Fruit fly (Drosophila melanogaster) whole organism: ENCODE measurements around the gene RabX6.
A peak's percentile ranks its signal among the peaks of the same experiment; 100 is the strongest.

Experiments
- CG8478 ChIP-seq: fragments of >200 bp; optimal IDR thresholded peaks from 2 replicates; lab custom pipeline; 2018; ENCODE audit warnings: inconsistent platforms
- Dll ChIP-seq: fragments of >200 bp; optimal IDR thresholded peaks from 2 replicates; lab custom pipeline; 2017
- EcR ChIP-seq, 2 experiments: fragments of >200 bp; optimal IDR thresholded peaks; 2 replicates each; lab custom pipeline; 2017; ENCODE audit warnings: missing biosample characterization in 2 of 2, missing genetic modification characterization in 2 of 2, missing genetic modification reagents in 2 of 2
- pan ChIP-seq: fragments of >200 bp; optimal IDR thresholded peaks from 2 replicates; lab custom pipeline; 2017
- psq ChIP-seq: fragments of >200 bp; optimal IDR thresholded peaks from 2 replicates; lab custom pipeline; 2017
- usp ChIP-seq: fragments of >200 bp; optimal IDR thresholded peaks from 2 replicates; lab custom pipeline; 2017; ENCODE audit warnings: missing biosample characterization, missing genetic modification characterization, mixed read lengths

Gene RabX6

DNA sequence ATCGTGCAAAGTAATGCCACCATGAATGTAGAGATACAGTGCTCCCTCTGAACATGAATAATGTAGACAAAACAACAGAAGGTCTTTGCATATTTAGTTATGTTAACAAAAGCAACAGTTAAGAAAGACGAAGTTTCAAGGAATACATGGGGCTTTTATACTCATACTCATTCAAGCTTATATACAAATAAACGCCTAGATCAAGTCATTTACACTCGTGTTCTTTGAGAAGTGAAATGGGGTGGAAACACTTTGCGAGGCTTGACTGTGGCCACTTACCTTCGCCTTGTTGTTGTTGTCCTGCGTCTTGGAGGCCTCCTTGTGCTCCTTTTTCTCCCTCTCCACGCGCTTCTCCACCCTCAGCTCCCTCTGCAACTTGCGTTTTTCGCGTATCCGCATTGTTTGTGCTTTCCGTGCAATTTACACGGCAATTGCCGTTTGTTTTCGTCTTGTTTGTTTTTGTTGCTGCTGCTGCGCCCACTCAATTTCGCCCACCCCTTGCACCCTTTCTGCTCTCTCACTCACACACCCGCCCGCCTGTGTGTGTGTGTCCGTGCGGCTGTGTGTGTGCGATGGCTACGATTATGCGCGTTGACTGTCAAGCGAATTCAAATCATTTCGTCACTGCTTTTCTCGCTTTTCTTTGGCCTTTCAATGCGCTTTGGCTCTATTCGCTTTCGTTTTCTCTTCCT is 5.4 kb upstream of the RabX6 start:
- TF ChIP-seq Dll (lab: Kevin White, UChicago) (no peak), EcR (GFP tag; optimal IDR thresholded peaks at IDR 0.05; lab: Kevin White, UChicago) (no peak), psq (lab: Kevin White, UChicago) (no peak), usp (GFP tag; lab: Kevin White, UChicago) (no peak), CG8478 (lab: Kevin White, UChicago) (no peak), pan (lab: Kevin White, UChicago) (no peak)

DNA sequence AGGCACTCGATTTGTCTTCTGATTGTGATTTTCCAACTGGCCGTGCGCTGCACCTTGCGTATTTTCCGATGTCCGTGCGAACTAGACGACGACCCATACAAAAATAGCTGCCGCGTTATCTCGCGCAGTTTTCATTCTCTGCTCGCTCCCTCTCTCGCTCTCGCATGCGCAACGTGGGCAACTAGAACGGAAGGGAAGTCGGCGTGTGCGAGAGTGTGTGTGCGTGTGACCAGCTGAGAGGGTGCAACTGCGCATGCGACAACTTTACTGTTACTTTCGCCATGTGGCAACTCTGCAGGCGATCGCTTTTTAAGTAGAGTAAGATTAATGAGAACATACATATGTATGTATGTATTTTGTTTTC is 4.9 kb upstream of the RabX6 start, which contains the start of gene ebd1:
Gene ebd1 (minus strand): TSS at position 109 of the 364 bp plus-strand sequence.
- TF ChIP-seq pan (lab: Kevin White, UChicago) (no peak), Dll (lab: Kevin White, UChicago) (peak; percentile 26), CG8478 (lab: Kevin White, UChicago) (no peak)

DNA sequence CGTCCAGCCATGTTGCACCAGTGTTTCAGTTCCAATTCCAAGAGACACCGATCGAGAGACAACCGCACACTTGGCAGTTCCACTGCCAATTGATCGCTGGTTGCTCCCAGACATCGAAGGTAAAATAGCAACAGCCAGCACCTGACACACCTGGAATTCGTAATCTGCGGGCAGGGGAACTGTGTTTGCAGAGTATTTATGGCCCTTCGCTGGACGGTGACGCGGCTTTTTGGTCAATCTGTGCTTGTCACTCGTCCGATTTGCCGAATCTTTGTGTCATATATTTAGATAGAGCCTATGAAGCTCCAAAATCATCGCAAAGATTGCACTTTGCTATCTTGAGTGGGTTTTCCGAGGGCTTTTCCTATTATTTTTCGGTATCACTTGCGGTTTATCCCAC is 2.5 kb upstream of the RabX6 start, which contains the start of gene hiro:
Gene hiro (minus strand): TSS at position 101 of the 400 bp plus-strand sequence.
- TF ChIP-seq Dll (lab: Kevin White, UChicago) (no peak), pan (lab: Kevin White, UChicago) (no peak), usp (GFP tag; lab: Kevin White, UChicago) (no peak), CG8478 (lab: Kevin White, UChicago) (no peak), psq (lab: Kevin White, UChicago) (no peak), EcR (GFP tag; optimal IDR thresholded peaks at IDR 0.05; lab: Kevin White, UChicago) (no peak)

DNA sequence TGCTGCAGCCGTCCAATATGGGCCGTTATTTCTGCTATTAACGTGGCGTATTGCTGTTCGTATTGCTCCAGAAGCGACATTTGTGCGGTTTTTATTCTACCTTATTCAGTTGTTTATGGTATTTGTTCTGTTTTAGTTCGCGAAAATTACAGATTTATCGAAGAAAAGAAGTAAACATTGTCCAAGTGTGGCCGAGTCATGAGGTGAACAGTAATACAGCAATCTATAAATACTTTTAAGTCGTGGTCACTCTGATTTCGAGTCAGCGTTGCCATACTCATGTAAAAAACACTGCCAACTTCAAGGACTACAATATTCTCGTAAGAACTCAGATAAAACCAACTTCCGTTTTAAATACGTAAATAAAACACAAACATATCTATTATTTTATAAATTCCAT is 2.4 kb downstream of the RabX6 start, which contains the start of gene Vti1a:
Gene Vti1a (minus strand): TSS at position 221 of the 400 bp plus-strand sequence.
- no peak for TF ChIP-seq pan (lab: Kevin White, UChicago)
- TF ChIP-seq EcR (GFP tag; optimal IDR thresholded peaks at IDR 0.05; lab: Kevin White, UChicago), result no peak
- no peak for TF ChIP-seq usp (GFP tag; lab: Kevin White, UChicago)
- no peak for TF ChIP-seq Dll (lab: Kevin White, UChicago)
- TF ChIP-seq CG8478 (lab: Kevin White, UChicago), result no peak
- no peak for TF ChIP-seq psq (lab: Kevin White, UChicago)

DNA sequence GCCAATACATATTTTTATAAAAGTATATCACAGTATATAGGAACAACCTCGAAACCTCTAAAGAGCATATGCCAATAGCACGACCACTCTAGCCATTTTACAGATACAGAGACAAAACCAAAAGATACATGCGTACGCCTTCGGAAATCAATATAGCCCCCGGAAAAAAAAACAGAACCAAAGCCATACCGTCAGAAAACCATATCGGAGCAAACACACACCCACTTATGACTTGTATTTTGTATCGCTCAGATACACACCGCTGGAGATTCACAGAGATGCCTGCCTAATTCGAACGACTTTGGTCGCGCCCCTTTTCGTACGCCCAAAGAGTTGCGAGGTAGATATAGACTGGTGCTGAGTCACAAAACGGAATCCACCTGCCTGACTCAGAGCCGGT is 5.2 kb downstream of the RabX6 start:
- TF ChIP-seq psq (lab: Kevin White, UChicago) (no peak), EcR (GFP tag; optimal IDR thresholded peaks at IDR 0.05; lab: Kevin White, UChicago) (no peak), Dll (lab: Kevin White, UChicago) (no peak), usp (GFP tag; lab: Kevin White, UChicago) (no peak), CG8478 (lab: Kevin White, UChicago) (no peak), pan (lab: Kevin White, UChicago) (no peak)

DNA sequence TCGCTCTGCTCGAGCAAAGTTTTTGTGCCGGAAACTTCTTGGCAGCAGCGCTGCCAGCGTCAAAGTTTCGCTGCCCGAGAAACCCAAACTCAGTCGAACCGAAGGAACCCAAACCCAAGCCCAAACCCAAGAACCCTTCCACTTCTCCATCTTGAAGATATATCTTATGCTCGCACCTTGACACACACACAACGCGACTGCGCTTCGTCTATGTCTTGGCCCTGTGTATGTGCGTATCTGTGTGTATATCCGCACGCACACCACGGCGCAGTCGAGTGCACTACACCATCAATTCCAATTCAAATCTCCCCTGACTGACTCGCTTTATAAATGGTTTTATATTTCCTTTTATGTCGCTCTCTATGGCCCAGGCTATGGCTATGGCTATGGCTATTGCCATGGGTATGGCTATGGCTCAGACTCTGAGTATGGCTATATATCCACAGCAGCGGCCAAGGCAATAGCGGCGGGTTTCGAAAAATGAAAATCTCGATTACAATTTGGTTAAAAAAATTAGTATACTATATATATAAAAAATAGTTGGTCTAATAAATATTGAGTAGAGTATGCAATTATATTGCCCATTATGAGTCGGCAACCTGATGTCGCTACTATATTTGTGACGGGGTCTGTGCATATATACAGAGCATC is 6.2 kb downstream of the RabX6 start:
- TF ChIP-seq CG8478 (lab: Kevin White, UChicago), result no peak
- TF ChIP-seq EcR (GFP tag; optimal IDR thresholded peaks at IDR 0.05; lab: Kevin White, UChicago), result no peak
- TF ChIP-seq Dll (lab: Kevin White, UChicago), result no peak
- TF ChIP-seq pan (lab: Kevin White, UChicago), result no peak
- no peak for TF ChIP-seq usp (GFP tag; lab: Kevin White, UChicago)
- no peak for TF ChIP-seq psq (lab: Kevin White, UChicago)

DNA sequence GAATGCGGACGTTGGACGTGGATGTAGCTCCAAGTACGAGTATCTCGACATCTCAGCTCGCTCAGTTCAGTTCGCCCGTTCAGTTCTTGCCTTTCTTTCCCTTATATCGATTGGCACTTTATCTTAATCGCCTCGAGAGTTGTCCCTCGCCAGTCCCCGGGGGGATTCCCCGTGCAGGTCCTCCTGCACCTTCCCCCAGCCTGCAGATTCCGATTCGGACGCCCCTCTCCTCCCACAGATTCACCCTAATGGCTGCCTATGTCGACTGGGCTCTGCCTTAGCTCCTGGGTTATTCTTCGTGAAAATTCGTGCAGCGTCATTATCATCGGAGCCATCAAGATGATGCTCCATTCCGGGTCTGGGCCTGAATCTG is 6.7 kb downstream of the RabX6 start:
- TF ChIP-seq psq (lab: Kevin White, UChicago) (no peak), CG8478 (lab: Kevin White, UChicago) (no peak), EcR (GFP tag; optimal IDR thresholded peaks at IDR 0.05; lab: Kevin White, UChicago) (no peak), Dll (lab: Kevin White, UChicago) (no peak), pan (lab: Kevin White, UChicago) (no peak), usp (GFP tag; lab: Kevin White, UChicago) (no peak)

DNA sequence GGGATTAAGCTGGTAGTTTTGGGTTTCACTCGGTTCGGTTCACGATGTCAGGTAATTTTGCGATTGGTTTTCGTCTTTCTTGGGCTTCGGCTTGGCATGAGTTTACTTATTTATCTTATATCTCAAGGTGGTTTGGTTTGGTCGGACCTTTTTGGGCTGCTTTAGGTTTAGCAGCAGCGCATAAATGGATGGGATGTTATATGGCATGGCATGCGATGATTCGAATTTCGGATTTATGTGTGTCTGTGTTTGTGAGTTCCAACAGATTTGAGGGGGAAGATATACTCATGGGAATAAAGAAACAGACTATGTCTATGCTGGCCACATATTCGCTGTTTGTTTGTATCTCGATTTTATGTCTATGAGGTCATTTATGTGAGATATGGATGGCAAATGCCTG is 7.4 kb downstream of the RabX6 start:
- TF ChIP-seq Dll (lab: Kevin White, UChicago) (no peak), psq (lab: Kevin White, UChicago) (no peak)

DNA sequence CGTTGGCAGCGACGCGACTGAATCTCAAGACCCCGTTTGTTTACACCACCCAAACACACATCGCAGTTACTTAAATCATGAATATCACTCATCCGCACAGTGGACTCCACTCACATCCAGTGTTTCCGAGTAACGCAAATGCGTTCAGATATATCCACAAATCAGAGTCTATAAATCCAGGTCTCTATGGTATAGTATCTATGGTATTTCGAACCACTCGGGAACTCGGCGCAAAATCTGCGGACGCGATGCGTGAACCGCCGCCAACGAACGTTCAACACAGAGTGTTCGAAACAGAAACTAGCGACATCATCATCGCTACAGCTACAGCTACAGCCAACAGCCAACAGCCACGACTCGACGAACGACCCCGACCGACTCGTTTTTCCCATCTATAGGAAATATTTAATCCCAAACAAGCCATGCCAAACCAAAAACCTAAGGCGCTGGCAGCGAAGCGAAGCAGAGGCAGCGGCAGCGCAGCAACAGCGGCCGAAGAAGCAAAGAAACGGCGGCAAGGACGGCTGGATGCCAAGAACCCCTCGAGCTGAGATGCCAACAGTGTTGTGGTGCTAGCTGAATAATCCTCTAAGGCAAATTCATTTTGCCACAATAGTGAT is 8.5 kb downstream of the RabX6 start, which contains the start of gene CG13894:
Gene CG13894 (minus strand): TSS at position 397 of the 620 bp plus-strand sequence.
- TF ChIP-seq pan (lab: Kevin White, UChicago) (no peak), EcR (GFP tag; optimal IDR thresholded peaks at IDR 0.05; lab: Kevin White, UChicago) (no peak), psq (lab: Kevin White, UChicago) (no peak), CG8478 (lab: Kevin White, UChicago) (no peak), Dll (lab: Kevin White, UChicago) (no peak), usp (GFP tag; lab: Kevin White, UChicago) (no peak)

DNA sequence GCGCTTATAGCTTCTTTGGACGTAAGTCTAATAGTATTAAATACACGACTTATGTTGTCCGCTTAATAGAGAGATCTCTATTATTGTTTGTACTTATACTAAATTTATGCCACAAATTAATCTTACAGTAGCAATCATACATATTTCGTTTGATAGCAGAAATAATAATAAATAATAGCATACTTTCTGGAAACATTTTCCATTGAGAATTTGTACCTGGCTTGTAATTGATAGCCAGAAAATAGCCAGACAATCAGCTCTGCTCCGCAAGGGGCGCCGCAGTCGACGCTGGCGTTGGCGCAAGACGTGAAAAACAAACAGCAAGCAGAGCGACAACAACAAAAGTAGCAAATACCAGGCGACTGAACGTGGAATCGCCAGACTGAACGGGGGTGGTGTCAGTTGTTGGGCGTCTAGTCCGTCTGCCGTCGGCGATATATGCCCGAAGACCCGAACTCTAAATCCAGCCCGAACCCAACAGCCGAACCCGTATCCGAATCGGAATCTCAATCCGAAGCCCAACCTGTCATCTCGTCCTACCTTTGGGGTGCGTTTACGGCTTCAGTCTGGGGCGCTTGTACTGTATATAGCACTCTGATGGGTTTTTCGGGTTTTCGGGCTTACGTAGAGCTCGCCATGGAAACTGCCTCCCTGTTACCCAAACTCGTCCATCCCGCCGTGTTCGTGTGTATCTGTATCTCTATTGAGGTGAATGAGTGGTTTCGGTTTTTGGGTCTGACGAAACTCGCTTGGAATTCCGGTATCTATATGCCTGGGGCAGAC is 9.2 kb downstream of the RabX6 start:
- TF ChIP-seq psq (lab: Kevin White, UChicago), result no peak
- TF ChIP-seq Dll (lab: Kevin White, UChicago), result no peak
- no peak for TF ChIP-seq EcR (GFP tag; optimal IDR thresholded peaks at IDR 0.05; lab: Kevin White, UChicago)
- no peak for TF ChIP-seq CG8478 (lab: Kevin White, UChicago)
- TF ChIP-seq pan (lab: Kevin White, UChicago), result no peak
- TF ChIP-seq usp (GFP tag; lab: Kevin White, UChicago), result no peak
